Worm (Caenorhabditis elegans): Measurements from ENCODE around the gene T08A9.13.

Gene T08A9.13

ce11 chrX:7298652-7299051 is 23.6 kb downstream of the T08A9.13 start, which contains the start of gene K03A1.4:
K03A1.4 (minus strand) TSS chrX:7298752.
- TF ChIP-seq D1046.2 (GFP tag; IDR thresholded peaks at IDR 0.05) (no peak), spr-3 (GFP tag; optimal IDR thresholded peaks at IDR 0.05) (no peak), daf-12 (tag; optimal IDR thresholded peaks at IDR 0.05) (no peak), unc-62 (GFP tag; optimal IDR thresholded peaks at IDR 0.05 in 1 of 2) (peak in 1 of 2 experiments; percentile 53), unc-62 (tag; optimal IDR thresholded peaks at IDR 0.05) (no peak)

ce11 chrX:7296310-7296709 is 25.9 kb downstream of the T08A9.13 start:
- TF ChIP-seq nhr-41 (GFP tag; IDR thresholded peaks at IDR 0.05): 0 out of 2 replicates have a peak, but pooled peaks have one; percentile 6
- TF ChIP-seq T20F7.1 (GFP tag; optimal IDR thresholded peaks at IDR 0.05): peak; percentile 17
- no peak for TF ChIP-seq madf-9 (GFP tag; conservative IDR thresholded peaks at IDR 0.05)
- TF ChIP-seq dmd-6 (GFP tag; IDR thresholded peaks at IDR 0.05): peak; percentile 84
- TF ChIP-seq tra-1 (GFP tag; IDR thresholded peaks at IDR 0.05): peak; percentile 84
- TF ChIP-seq lin-38 (GFP tag; IDR thresholded peaks at IDR 0.05): 0 out of 2 replicates have a peak, but pooled peaks have one; percentile 16
- TF ChIP-seq hlh-11 (tag; optimal IDR thresholded peaks at IDR 0.05): peak; percentile 51
- TF ChIP-seq skn-1 (tag; optimal IDR thresholded peaks at IDR 0.05): no peak
- peak; percentile 25 for TF ChIP-seq dve-1 (tag; optimal IDR thresholded peaks at IDR 0.05; ENCODE audit: insufficient read depth)
- peak; percentile 17 for TF ChIP-seq nhr-48 (tag; optimal IDR thresholded peaks at IDR 0.05)
- no peak for TF ChIP-seq zfp-2 (tag; optimal IDR thresholded peaks at IDR 0.05)
- TF ChIP-seq madf-5 (GFP tag; IDR thresholded peaks at IDR 0.05): no peak
- TF ChIP-seq mes-2 (tag; optimal IDR thresholded peaks at IDR 0.05; ENCODE audit: poor library complexity, severe bottlenecking): no peak
- TF ChIP-seq lin-1 (GFP tag; IDR thresholded peaks at IDR 0.05): no peak
- TF ChIP-seq T26A8.4 (GFP tag; IDR thresholded peaks at IDR 0.05): no peak; the same call in 1 of the 2 replicates

- no peak for TF ChIP-seq lsy-2 (tag; optimal IDR thresholded peaks at IDR 0.05)
- peak; percentile 50 for TF ChIP-seq hlh-11 (tag; optimal IDR thresholded peaks at IDR 0.05)
- peak; percentile 86 for TF ChIP-seq pqm-1 (tag; optimal IDR thresholded peaks at IDR 0.05)
- TF ChIP-seq dve-1 (tag; optimal IDR thresholded peaks at IDR 0.05; ENCODE audit: insufficient read depth): peak; percentile 23
- peak; percentile 48 for TF ChIP-seq dmd-6 (GFP tag; IDR thresholded peaks at IDR 0.05)
- peak; percentile 40 for TF ChIP-seq hlh-30 (tag; optimal IDR thresholded peaks at IDR 0.05; ENCODE audit: insufficient read depth)
- peak; percentile 49 for TF ChIP-seq aha-1 (tag)
- no peak for TF ChIP-seq fkh-10 (GFP tag; optimal IDR thresholded peaks at IDR 0.05)
- no peak for TF ChIP-seq daf-16 (GFP tag; optimal IDR thresholded peaks at IDR 0.05)
- TF ChIP-seq daf-16 (tag; optimal IDR thresholded peaks at IDR 0.05): peak; percentile 61
- TF ChIP-seq nhr-77 (tag; optimal IDR thresholded peaks at IDR 0.05): peak; percentile 65
- 0 out of 2 replicates have a peak, but pooled peaks have one; percentile 12 for TF ChIP-seq lin-1 (GFP tag; IDR thresholded peaks at IDR 0.05)
- no peak for TF ChIP-seq sdz-12 (GFP tag; optimal IDR thresholded peaks at IDR 0.05)
- TF ChIP-seq lim-7 (GFP tag; IDR thresholded peaks at IDR 0.05): no peak
- peak; percentile 81 for TF ChIP-seq nhr-28 (tag; optimal IDR thresholded peaks at IDR 0.05)
Measured at ce11 chrX:7291810-7292209, 30.4 kb downstream of the T08A9.13 start, which contains the start of gene lron-7. lron-7 (plus strand) TSS chrX:7292132.

- peak; percentile 59 for TF ChIP-seq nhr-48 (tag; optimal IDR thresholded peaks at IDR 0.05)
- TF ChIP-seq daf-16 (GFP tag; optimal IDR thresholded peaks at IDR 0.05): peak in 1 of 2 experiments; percentile 16
- peak; percentile 53 for TF ChIP-seq daf-16 (tag; optimal IDR thresholded peaks at IDR 0.05)
- no peak for TF ChIP-seq dmd-8 (GFP tag; IDR thresholded peaks at IDR 0.05)
- TF ChIP-seq snpc-4 (tag; optimal IDR thresholded peaks at IDR 0.05): no peak
- no peak for TF ChIP-seq R02D3.7 (tag; optimal IDR thresholded peaks at IDR 0.05)
- peak; percentile 42 for TF ChIP-seq hlh-11 (tag; optimal IDR thresholded peaks at IDR 0.05)
- TF ChIP-seq T20F7.1 (GFP tag; optimal IDR thresholded peaks at IDR 0.05): peak; percentile 21
- TF ChIP-seq tra-1 (GFP tag; IDR thresholded peaks at IDR 0.05): 0 out of 2 replicates have a peak, but pooled peaks have one; percentile 67
- peak; percentile 40 to 89 for TF ChIP-seq unc-62 (GFP tag; optimal IDR thresholded peaks at IDR 0.05 in 1 of 2)
- no peak for TF ChIP-seq unc-62 (tag; optimal IDR thresholded peaks at IDR 0.05)
- peak; percentile 77 for TF ChIP-seq dve-1 (tag; optimal IDR thresholded peaks at IDR 0.05; ENCODE audit: insufficient read depth)
- peak; percentile 89 for TF ChIP-seq dmd-6 (GFP tag; IDR thresholded peaks at IDR 0.05)
- no peak for TF ChIP-seq ceh-20 (GFP tag; IDR thresholded peaks at IDR 0.05)
Measured at ce11 chrX:7290859-7291628, 31.2 kb downstream of the T08A9.13 start.
